Fruit fly (Drosophila melanogaster) whole organism, prepupa: ENCODE measurements around the gene Syt1.
A peak's percentile ranks its signal among the peaks of the same experiment; 100 is the strongest.

Source experiments
- Blimp-1 ChIP-seq: fragments of 200-800 bp; sonication (Bioruptor generic); optimal IDR thresholded peaks from 3 replicates; lab custom pipeline; 2017; ENCODE audit warnings: missing biosample characterization, missing genetic modification characterization, mild to moderate bottlenecking, moderate library complexity, missing genetic modification reagents
- CG11294 ChIP-seq: fragments of 200-800 bp; sonication (Bioruptor generic); IDR thresholded peaks from 2 replicates; pipeline ENCODE4 v1.3.6; 2022; ENCODE audit warnings: missing biosample characterization, missing genetic modification characterization
- CG15336 ChIP-seq: fragments of 200-800 bp; sonication (Bioruptor generic); IDR thresholded peaks from 2 replicates; pipeline ENCODE4 v1.3.6; 2022; ENCODE audit warnings: missing biosample characterization, missing genetic modification characterization
- CG1621 ChIP-seq: fragments of 200-800 bp; sonication (Bioruptor generic); optimal IDR thresholded peaks from 3 replicates; lab custom pipeline; 2018; ENCODE audit warnings: missing biosample characterization, mild to moderate bottlenecking, missing genetic modification characterization
- CG16779 ChIP-seq: fragments of 200-800 bp; sonication (Bioruptor generic); optimal IDR thresholded peaks from 3 replicates; lab custom pipeline; 2017; ENCODE audit warnings: missing biosample characterization, mild to moderate bottlenecking, missing genetic modification characterization
- CG31627 ChIP-seq: fragments of 200-800 bp; sonication (Bioruptor generic); optimal IDR thresholded peaks from 3 replicates; lab custom pipeline; 2016; ENCODE audit warnings: missing biosample characterization, missing genetic modification characterization
- CG34406 ChIP-seq: fragments of 200-800 bp; sonication (Bioruptor generic); optimal IDR thresholded peaks from 3 replicates; lab custom pipeline; 2016; ENCODE audit warnings: missing biosample characterization, missing genetic modification characterization
- CG3919 ChIP-seq: fragments of 200-800 bp; sonication (Bioruptor generic); optimal IDR thresholded peaks from 3 replicates; lab custom pipeline; 2016; ENCODE audit warnings: missing biosample characterization, missing genetic modification characterization
- CG4318 ChIP-seq: fragments of 200-800 bp; sonication (Bioruptor generic); optimal IDR thresholded peaks from 3 replicates; lab custom pipeline; 2017; ENCODE audit warnings: missing biosample characterization, mild to moderate bottlenecking, missing genetic modification characterization
- CG6163 ChIP-seq: fragments of 200-800 bp; sonication (Bioruptor generic); IDR thresholded peaks from 3 replicates; pipeline ENCODE4 v1.3.6; 2022; ENCODE audit warnings: missing biosample characterization, missing genetic modification characterization
- CG6276 ChIP-seq: fragments of 200-800 bp; sonication (Bioruptor generic); optimal IDR thresholded peaks from 2 replicates; lab custom pipeline; 2017; ENCODE audit warnings: missing biosample characterization, mild to moderate bottlenecking, missing genetic modification characterization
- CG6792 ChIP-seq: fragments of 200-800 bp; sonication (Bioruptor generic); optimal IDR thresholded peaks from 3 replicates; lab custom pipeline; 2016; ENCODE audit warnings: missing biosample characterization, missing genetic modification characterization
- CG6808 ChIP-seq: fragments of 200-800 bp; sonication (Bioruptor generic); optimal IDR thresholded peaks from 3 replicates; lab custom pipeline; 2017; ENCODE audit warnings: missing biosample characterization, missing genetic modification characterization, mild to moderate bottlenecking, moderate library complexity, missing genetic modification reagents
- CG6854 ChIP-seq: fragments of 200-800 bp; sonication (Bioruptor generic); optimal IDR thresholded peaks from 2 replicates; lab custom pipeline; 2017; ENCODE audit warnings: missing biosample characterization, mild to moderate bottlenecking, missing genetic modification characterization
- CG7368 ChIP-seq: fragments of 200-800 bp; sonication (Bioruptor generic); optimal IDR thresholded peaks from 3 replicates; lab custom pipeline; 2016; ENCODE audit warnings: missing biosample characterization, missing genetic modification characterization
- CG8119 ChIP-seq: fragments of 200-800 bp; sonication (Bioruptor generic); IDR thresholded peaks from 3 replicates; pipeline ENCODE4 v1.3.6; 2022; ENCODE audit warnings: missing biosample characterization, missing genetic modification characterization
- CG8319 ChIP-seq: fragments of 200-800 bp; sonication (Bioruptor generic); optimal IDR thresholded peaks from 3 replicates; lab custom pipeline; 2016; ENCODE audit warnings: missing biosample characterization, missing genetic modification characterization
- CG8632 ChIP-seq: fragments of 200-800 bp; sonication (Bioruptor generic); optimal IDR thresholded peaks from 3 replicates; lab custom pipeline; 2016; ENCODE audit warnings: missing biosample characterization, missing genetic modification characterization
- CG9139 ChIP-seq: fragments of 200-800 bp; sonication (Bioruptor generic); optimal IDR thresholded peaks from 3 replicates; lab custom pipeline; 2017; ENCODE audit warnings: missing biosample characterization, mild to moderate bottlenecking, missing genetic modification characterization
- Eip75B ChIP-seq: fragments of 200-800 bp; sonication (Bioruptor generic); optimal IDR thresholded peaks from 3 replicates; lab custom pipeline; 2016; ENCODE audit warnings: missing biosample characterization, missing genetic modification characterization
- Eip78C ChIP-seq: fragments of 200-800 bp; sonication (Bioruptor generic); peaks from one replicate; lab custom pipeline; 2016; ENCODE audit warnings: missing biosample characterization, missing genetic modification characterization
- Eip93F ChIP-seq: fragments of 200-800 bp; sonication (Bioruptor generic); optimal IDR thresholded peaks from 2 replicates; lab custom pipeline; 2016; ENCODE audit warnings: missing biosample characterization, mild to moderate bottlenecking, missing genetic modification characterization
- Ets21C ChIP-seq: fragments of 200-800 bp; sonication (Bioruptor generic); optimal IDR thresholded peaks from 3 replicates; lab custom pipeline; 2016; ENCODE audit warnings: missing biosample characterization, missing genetic modification characterization
- Ets96B ChIP-seq: fragments of 200-800 bp; optimal IDR thresholded peaks from 2 replicates; lab custom pipeline; 2019; ENCODE audit warnings: missing biosample characterization, mild to moderate bottlenecking, missing genetic modification characterization, moderate library complexity
- Hr38 ChIP-seq: sonication (Bioruptor generic); optimal IDR thresholded peaks from 2 replicates; lab custom pipeline; 2016; ENCODE audit warnings: missing biosample characterization, missing genetic modification characterization
- Hr39 ChIP-seq: fragments of 200-800 bp; sonication (Bioruptor generic); optimal IDR thresholded peaks from 2 replicates; lab custom pipeline; 2016; ENCODE audit warnings: missing biosample characterization, missing genetic modification characterization
- Hr4 ChIP-seq: fragments of 200-800 bp; sonication (Bioruptor generic); optimal IDR thresholded peaks from 3 replicates; lab custom pipeline; 2016; ENCODE audit warnings: missing biosample characterization, missing genetic modification characterization
- Lpt ChIP-seq: fragments of 200-800 bp; sonication (Bioruptor generic); optimal IDR thresholded peaks from 3 replicates; lab custom pipeline; 2016; ENCODE audit warnings: missing biosample characterization, missing genetic modification characterization
- Met ChIP-seq: fragments of 200-800 bp; sonication (Bioruptor generic); optimal IDR thresholded peaks from 3 replicates; lab custom pipeline; 2016; ENCODE audit warnings: missing biosample characterization, missing genetic modification characterization
- OdsH ChIP-seq: fragments of 200-800 bp; sonication (Bioruptor generic); optimal IDR thresholded peaks from 3 replicates; lab custom pipeline; 2016; ENCODE audit warnings: missing biosample characterization, missing genetic modification characterization
- Smox ChIP-seq: fragments of 200-800 bp; sonication (Bioruptor generic); optimal IDR thresholded peaks from 3 replicates; lab custom pipeline; 2016; ENCODE audit warnings: missing biosample characterization, missing genetic modification characterization
- Sox102F ChIP-seq: fragments of 200-800 bp; sonication (Bioruptor generic); optimal IDR thresholded peaks from 2 replicates; lab custom pipeline; 2016; ENCODE audit warnings: missing biosample characterization, mild to moderate bottlenecking, missing genetic modification characterization
- Sox14 ChIP-seq: fragments of 200-800 bp; sonication (Bioruptor generic); optimal IDR thresholded peaks from 3 replicates; lab custom pipeline; 2016; ENCODE audit warnings: missing biosample characterization, missing genetic modification characterization
- Sox15 ChIP-seq: fragments of 200-800 bp; sonication (Bioruptor generic); optimal IDR thresholded peaks from 3 replicates; lab custom pipeline; 2016; ENCODE audit warnings: missing biosample characterization, missing genetic modification characterization
- achi ChIP-seq: fragments of 200-800 bp; sonication (Bioruptor generic); optimal IDR thresholded peaks from 3 replicates; lab custom pipeline; 2016; ENCODE audit warnings: missing biosample characterization, missing genetic modification characterization
- acj6 ChIP-seq: fragments of 200-800 bp; sonication (Bioruptor generic); optimal IDR thresholded peaks from 3 replicates; lab custom pipeline; 2016; ENCODE audit warnings: missing biosample characterization, missing genetic modification characterization
- dac ChIP-seq: fragments of 200-800 bp; sonication (Bioruptor generic); optimal IDR thresholded peaks from 2 replicates; lab custom pipeline; 2017; ENCODE audit warnings: missing biosample characterization, mild to moderate bottlenecking, missing genetic modification characterization
- dsx ChIP-seq: fragments of 200-800 bp; optimal IDR thresholded peaks from 3 replicates; lab custom pipeline; 2019; ENCODE audit warnings: missing biosample characterization, mild to moderate bottlenecking, missing genetic modification characterization, moderate library complexity; ENCODE audit not compliant: poor library complexity, severe bottlenecking
- eg ChIP-seq: fragments of 200-800 bp; sonication (Bioruptor generic); IDR thresholded peaks from 3 replicates; pipeline ENCODE4 v1.3.6; 2022; ENCODE audit warnings: missing biosample characterization, missing genetic modification characterization
- esn ChIP-seq: fragments of 200-800 bp; sonication (Bioruptor generic); optimal IDR thresholded peaks from 2 replicates; lab custom pipeline; 2016; ENCODE audit warnings: missing biosample characterization, mild to moderate bottlenecking, missing genetic modification characterization, moderate library complexity
- fkh ChIP-seq: fragments of 200-800 bp; sonication (Bioruptor generic); optimal IDR thresholded peaks from 3 replicates; lab custom pipeline; 2017; ENCODE audit warnings: missing biosample characterization, mild to moderate bottlenecking, missing genetic modification characterization, moderate library complexity
- lz ChIP-seq: fragments of 200-800 bp; sonication (Bioruptor generic); optimal IDR thresholded peaks from 3 replicates; lab custom pipeline; 2016; ENCODE audit warnings: missing biosample characterization, missing genetic modification characterization
- net ChIP-seq: fragments of 200-800 bp; sonication (Bioruptor generic); optimal IDR thresholded peaks from 3 replicates; lab custom pipeline; 2016; ENCODE audit warnings: missing biosample characterization, missing genetic modification characterization
- pdm3 ChIP-seq: fragments of 200-800 bp; sonication (Bioruptor generic); optimal IDR thresholded peaks from 3 replicates; lab custom pipeline; 2016; ENCODE audit warnings: missing biosample characterization, missing genetic modification characterization
- ss ChIP-seq, 2 experiments: fragments of 200-800 bp; sonication (Bioruptor generic); optimal IDR thresholded peaks; 2 replicates in 1 of 2; 3 replicates in 1 of 2; lab custom pipeline; 2017 to 2018; ENCODE audit warnings: mild to moderate bottlenecking in 2 of 2, missing biosample characterization in 2 of 2, missing genetic modification characterization in 2 of 2, moderate library complexity in 1 of 2
- svp ChIP-seq: fragments of 200-800 bp; sonication (Bioruptor generic); peaks from one replicate; lab custom pipeline; 2016; ENCODE audit warnings: missing biosample characterization, missing genetic modification characterization
- vri ChIP-seq: fragments of 200-800 bp; sonication (Bioruptor generic); optimal IDR thresholded peaks from 3 replicates; lab custom pipeline; 2016; ENCODE audit warnings: missing biosample characterization, mild to moderate bottlenecking, missing genetic modification characterization

Gene Syt1

dm6 chr2L:2806190-2806763, 6.5 kb upstream of the Syt1 start (continued):
- peak; percentile 71 for TF ChIP-seq CG1621 (tag; lab: Kevin White, UChicago)
- TF ChIP-seq Ets96B (tag; lab: Kevin White, UChicago): peak; percentile 32
- no peak for TF ChIP-seq CG6163 (GFP tag; lab: Robert Waterston, UW)
- TF ChIP-seq Eip78C (GFP tag; lab: Kevin White, UChicago): peak; percentile 69
- no peak for TF ChIP-seq eg (GFP tag; lab: Robert Waterston, UW)
- TF ChIP-seq CG34406 (GFP tag; lab: Kevin White, UChicago): no peak
- no peak for TF ChIP-seq CG31627 (GFP tag; lab: Kevin White, UChicago)
- TF ChIP-seq CG6854: peak; percentile 70
- peak; percentile 87 for TF ChIP-seq CG9139 (GFP tag; lab: Kevin White, UChicago)
- TF ChIP-seq Sox15 (GFP tag; lab: Kevin White, UChicago): no peak
- peak; percentile 21 for TF ChIP-seq Sox14 (GFP tag; lab: Kevin White, UChicago)
- TF ChIP-seq Hr4 (GFP tag; lab: Kevin White, UChicago): no peak
- TF ChIP-seq lz (GFP tag; lab: Kevin White, UChicago): no peak
- TF ChIP-seq Eip93F: no peak
- TF ChIP-seq CG3919: peak; percentile 55
- no peak for TF ChIP-seq CG6792 (GFP tag; lab: Kevin White, UChicago)
- TF ChIP-seq achi (GFP tag; lab: Kevin White, UChicago): peak; percentile 20
- TF ChIP-seq Eip75B (GFP tag; lab: Kevin White, UChicago): peak; percentile 19
- peak; percentile 82 for TF ChIP-seq CG6808 (GFP tag; lab: Kevin White, UChicago)

DNA sequence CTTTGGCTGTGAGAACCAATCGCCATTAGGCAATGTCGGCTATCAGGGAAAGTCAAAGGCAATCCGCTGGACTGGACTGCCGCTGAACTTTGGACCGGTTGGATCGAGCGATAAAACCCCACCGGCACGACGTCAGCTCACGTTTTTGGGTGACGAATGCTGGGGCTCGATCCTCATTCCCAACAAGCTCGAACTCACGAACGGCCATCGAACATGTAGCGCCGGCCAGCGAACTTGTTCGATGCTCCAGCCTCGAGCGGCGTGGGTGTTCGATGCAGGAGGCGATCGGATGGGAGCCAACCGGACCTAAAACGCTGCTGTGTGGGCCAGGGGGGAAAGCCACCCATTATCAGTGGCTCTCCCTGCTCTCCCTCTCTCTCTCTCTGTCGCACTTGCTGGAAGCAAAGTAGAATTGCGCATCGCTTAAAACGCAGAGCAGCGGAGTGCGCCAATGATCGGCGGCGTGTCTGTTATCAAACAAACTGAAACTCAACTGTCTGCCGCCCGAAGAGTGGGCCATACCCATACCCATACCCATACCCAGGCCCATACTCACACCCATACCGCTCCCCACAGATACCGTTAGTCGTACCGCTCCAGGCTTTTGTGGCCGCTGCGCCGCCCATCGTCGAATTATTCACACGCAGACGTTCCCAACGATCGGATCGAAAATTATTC, 5.0 kb upstream of the Syt1 start, which contains the start of gene daw:
Gene daw, plus strand, starts transcription at position 628 of the 678 bp plus-strand sequence.
- TF ChIP-seq svp (peak; percentile 89), Ets21C (no peak), CG8319 (GFP tag; lab: Kevin White, UChicago) (peak; percentile 39), Sox102F (GFP tag; lab: Kevin White, UChicago) (peak; percentile 59), dsx (peak; percentile 37), OdsH (GFP tag; lab: Kevin White, UChicago) (no peak), CG16779 (tag; lab: Kevin White, UChicago) (peak; percentile 76), Blimp-1 (peak; percentile 41), Sox15 (GFP tag; lab: Kevin White, UChicago) (no peak), Eip78C (GFP tag; lab: Kevin White, UChicago) (peak; percentile 76), CG4318 (GFP tag; lab: Kevin White, UChicago) (no peak), fkh (no peak), pdm3 (GFP tag; lab: Kevin White, UChicago) (peak; percentile 11), CG34406 (GFP tag; lab: Kevin White, UChicago) (no peak), esn (peak; percentile 2), CG31627 (GFP tag; lab: Kevin White, UChicago) (no peak), Hr38 (no peak), acj6 (GFP tag; lab: Kevin White, UChicago) (no peak), achi (GFP tag; lab: Kevin White, UChicago) (peak; percentile 60), CG6276 (GFP tag; lab: Kevin White, UChicago) (peak; percentile 84), CG8119 (GFP tag; lab: Robert Waterston, UW) (peak; percentile 63), Met (GFP tag; lab: Kevin White, UChicago) (peak; percentile 38), CG6854 (peak; percentile 89), CG11294 (GFP tag; lab: Robert Waterston, UW) (no peak), CG9139 (GFP tag; lab: Kevin White, UChicago) (peak; percentile 90), CG6792 (GFP tag; lab: Kevin White, UChicago) (no peak), ss (GFP tag; optimal IDR thresholded peaks at IDR 0.05; lab: Kevin White, UChicago) (peak; percentile 84 to 88), CG7368 (GFP tag; lab: Kevin White, UChicago) (peak; percentile 68), vri (GFP tag; lab: Kevin White, UChicago) (peak; percentile 28), dac (GFP tag; lab: Kevin White, UChicago) (peak; percentile 25), CG15336 (GFP tag; lab: Robert Waterston, UW) (peak; percentile 51; the same call in 1 of the 2 replicates), CG8632 (GFP tag; lab: Kevin White, UChicago) (no peak), net (GFP tag; lab: Kevin White, UChicago) (peak; percentile 79), Eip75B (GFP tag; lab: Kevin White, UChicago) (peak; percentile 30), Smox (GFP tag; lab: Kevin White, UChicago) (peak; percentile 10), Hr39 (GFP tag; lab: Kevin White, UChicago) (no peak), Lpt (GFP tag; lab: Kevin White, UChicago) (peak; percentile 6)
